Fruit fly (Drosophila melanogaster) whole organism, adult: Measurements from ENCODE around the gene CG34332.

Experiments
- CG11617 ChIP-seq: fragments of 200-800 bp; sonication (Bioruptor generic); optimal IDR thresholded peaks from 2 replicates; lab custom pipeline; 2017; ENCODE audit warnings: mild to moderate bottlenecking, missing biosample characterization, missing genetic modification reagents, missing genetic modification characterization
- CG12768 ChIP-seq: fragments of 200-800 bp; sonication (Bioruptor generic); optimal IDR thresholded peaks from 2 replicates; lab custom pipeline; 2017; ENCODE audit warnings: missing biosample characterization, missing genetic modification characterization, mild to moderate bottlenecking, moderate library complexity, missing genetic modification reagents
- CG14711 ChIP-seq: fragments of 200-800 bp; sonication (Bioruptor generic); optimal IDR thresholded peaks from 2 replicates; lab custom pipeline; 2018; ENCODE audit warnings: missing biosample characterization, mild to moderate bottlenecking, missing genetic modification characterization, moderate library complexity
- CG1620 ChIP-seq: fragments of 200-800 bp; sonication (Bioruptor generic); optimal IDR thresholded peaks from 2 replicates; lab custom pipeline; 2016; ENCODE audit warnings: missing biosample characterization, missing genetic modification characterization
- CG33017 ChIP-seq: fragments of 200-800 bp; sonication (Bioruptor generic); optimal IDR thresholded peaks from 2 replicates; lab custom pipeline; 2018; ENCODE audit warnings: missing biosample characterization, mild to moderate bottlenecking, missing genetic modification characterization, moderate library complexity
- CG5204 ChIP-seq: fragments of 200-800 bp; sonication (Bioruptor generic); optimal IDR thresholded peaks from 2 replicates; lab custom pipeline; 2016; ENCODE audit warnings: missing biosample characterization, missing genetic modification characterization
- CG7045 ChIP-seq: fragments of 200-800 bp; sonication (Bioruptor generic); optimal IDR thresholded peaks from 2 replicates; lab custom pipeline; 2017; ENCODE audit warnings: missing biosample characterization, mild to moderate bottlenecking, missing genetic modification characterization
- CG7101 ChIP-seq: fragments of 200-800 bp; sonication (Bioruptor generic); optimal IDR thresholded peaks from 2 replicates; lab custom pipeline; 2018; ENCODE audit warnings: missing biosample characterization, mild to moderate bottlenecking, missing genetic modification characterization, moderate library complexity
- Clk ChIP-seq: fragments of 200-800 bp; sonication (Bioruptor generic); optimal IDR thresholded peaks from 2 replicates; lab custom pipeline; 2017; ENCODE audit warnings: missing biosample characterization, missing genetic modification characterization
- Crg-1 ChIP-seq: fragments of 200-800 bp; sonication (Bioruptor generic); optimal IDR thresholded peaks from 2 replicates; lab custom pipeline; 2016; ENCODE audit warnings: missing biosample characterization, missing genetic modification characterization
- Hr96 ChIP-seq: fragments of 200-800 bp; sonication (Bioruptor generic); optimal IDR thresholded peaks from 2 replicates; lab custom pipeline; 2016; ENCODE audit warnings: missing biosample characterization, missing genetic modification characterization
- Mnt ChIP-seq: fragments of 200-800 bp; sonication (Bioruptor generic); optimal IDR thresholded peaks from 2 replicates; lab custom pipeline; 2016; ENCODE audit warnings: missing biosample characterization, mild to moderate bottlenecking, missing genetic modification characterization
- bab1 ChIP-seq: fragments of 200-800 bp; sonication (Bioruptor generic); optimal IDR thresholded peaks from 3 replicates; lab custom pipeline; 2019; ENCODE audit warnings: missing biosample characterization, mild to moderate bottlenecking, missing genetic modification characterization, moderate library complexity
- cic ChIP-seq: fragments of 200-800 bp; sonication (Bioruptor generic); optimal IDR thresholded peaks from 2 replicates; lab custom pipeline; 2017; ENCODE audit warnings: missing biosample characterization, mild to moderate bottlenecking, missing genetic modification characterization, moderate library complexity
- cnc ChIP-seq, 2 experiments: fragments of >200 bp; optimal IDR thresholded peaks; 2 replicates each; lab custom pipeline; 2017
- kay ChIP-seq: fragments of 200-800 bp; sonication (Bioruptor generic); peaks from one replicate; lab custom pipeline; 2016; ENCODE audit warnings: missing biosample characterization, missing genetic modification characterization, borderline replicate concordance
- ovo ChIP-seq: fragments of 200-800 bp; sonication (Bioruptor generic); optimal IDR thresholded peaks from 2 replicates; lab custom pipeline; 2016; ENCODE audit warnings: missing biosample characterization, missing genetic modification characterization
- pad ChIP-seq: fragments of 200-800 bp; sonication (Bioruptor generic); optimal IDR thresholded peaks from 3 replicates; lab custom pipeline; 2017; ENCODE audit warnings: missing biosample characterization, missing genetic modification characterization, mild to moderate bottlenecking, moderate library complexity, missing genetic modification reagents
- tj ChIP-seq: fragments of 200-800 bp; sonication (Bioruptor generic); optimal IDR thresholded peaks from 3 replicates; lab custom pipeline; 2017; ENCODE audit warnings: missing biosample characterization, mild to moderate bottlenecking, missing genetic modification characterization, moderate library complexity
- toe ChIP-seq: fragments of 200-800 bp; sonication (Bioruptor generic); optimal IDR thresholded peaks from 2 replicates; lab custom pipeline; 2016; ENCODE audit warnings: missing biosample characterization, missing genetic modification characterization

CG34332 gene

DNA sequence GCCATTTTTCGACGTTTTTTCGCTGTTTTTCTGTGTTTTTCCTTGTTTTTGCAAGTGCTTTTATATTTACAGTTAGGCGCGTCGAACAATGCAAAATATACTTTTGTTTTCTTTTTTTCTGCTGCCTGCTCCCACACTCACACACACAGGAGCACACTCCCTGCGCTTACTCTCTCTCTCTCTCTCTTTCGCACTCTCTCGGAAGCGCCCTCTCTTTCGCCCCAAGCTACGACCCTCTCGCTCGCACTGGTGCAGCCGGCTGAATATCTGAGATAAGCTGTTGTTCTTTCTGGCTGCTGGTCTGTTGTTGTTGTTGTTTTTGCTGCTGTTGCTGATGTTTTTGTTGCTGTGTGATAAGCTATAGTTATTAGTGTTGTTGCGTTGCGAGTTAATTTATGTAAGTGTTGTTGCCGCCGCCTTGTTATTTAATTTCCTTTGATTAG lies 18.2 kb downstream of the CG34332 start:
- TF ChIP-seq CG11617 (GFP tag; lab: Kevin White, UChicago) = peak; percentile 4
- TF ChIP-seq CG7045 (GFP tag; lab: Kevin White, UChicago) = no peak
- peak; percentile 70 for TF ChIP-seq ovo (GFP tag; lab: Kevin White, UChicago)
- TF ChIP-seq bab1 (GFP tag; lab: Kevin White, UChicago) = peak; percentile 16
- TF ChIP-seq pad = peak; percentile 24
- no peak for TF ChIP-seq Mnt (GFP tag; lab: Kevin White, UChicago)
- peak; percentile 34 for TF ChIP-seq tj (GFP tag; lab: Kevin White, UChicago)

DNA sequence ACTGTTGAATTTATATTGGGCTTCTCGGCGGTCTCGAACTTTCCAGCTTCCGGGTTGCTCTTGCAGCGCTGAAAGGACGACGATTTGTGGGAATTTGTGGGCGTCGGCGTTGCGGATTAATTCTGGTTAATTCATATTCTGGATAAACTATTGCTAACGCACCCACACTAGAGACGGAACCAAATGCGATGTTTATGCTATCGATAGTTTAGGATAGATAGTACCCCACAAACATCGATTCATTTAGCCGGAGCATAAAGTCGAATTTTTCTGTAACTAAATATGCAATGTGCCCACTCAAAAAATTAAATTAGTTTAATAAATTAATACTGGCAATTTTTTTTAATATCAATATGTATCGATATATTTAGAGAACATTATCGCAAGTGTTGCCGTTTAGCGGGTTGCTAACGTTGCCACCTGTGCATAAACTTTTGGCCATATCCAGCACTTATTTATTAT lies 18.9 kb downstream of the CG34332 start, which contains the start of gene Rab35:
Rab35 (minus strand) TSS at position 194 of the 462 bp plus-strand sequence.
- TF ChIP-seq toe (GFP tag; lab: Kevin White, UChicago) (peak; percentile 50), cnc (optimal IDR thresholded peaks at IDR 0.05; lab: Kevin White, UChicago) (no peak), CG7045 (GFP tag; lab: Kevin White, UChicago) (no peak), kay (GFP tag; lab: Kevin White, UChicago) (no peak), CG14711 (tag; lab: Kevin White, UChicago) (peak; percentile 9), bab1 (GFP tag; lab: Kevin White, UChicago) (peak; percentile 2), Hr96 (GFP tag; lab: Kevin White, UChicago) (no peak), pad (peak; percentile 35), CG7101 (peak; percentile 5), CG33017 (tag; lab: Kevin White, UChicago) (no peak), CG1620 (peak; percentile 74), Crg-1 (GFP tag; lab: Kevin White, UChicago) (peak; percentile 30), CG5204 (GFP tag; lab: Kevin White, UChicago) (peak; percentile 17), Mnt (GFP tag; lab: Kevin White, UChicago) (peak; percentile 14)

DNA sequence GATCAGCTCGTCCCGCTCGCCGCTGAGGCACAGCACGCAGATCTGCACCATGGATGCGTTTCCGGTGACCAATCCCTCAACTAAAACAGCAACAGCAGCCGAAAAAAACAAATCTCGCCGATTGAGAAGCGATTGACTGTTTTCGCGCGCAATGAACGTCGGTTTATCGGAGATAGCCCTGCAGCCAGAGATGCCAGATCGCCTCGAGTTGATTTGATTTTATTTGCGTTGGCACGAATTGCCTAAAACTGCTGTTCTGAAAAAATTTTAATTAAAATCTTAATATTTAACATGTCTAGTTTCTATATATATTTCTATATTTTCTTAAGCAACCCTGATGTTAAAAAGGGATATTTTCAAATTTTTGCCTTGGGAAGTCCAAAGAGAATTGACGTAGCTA lies 21.8 kb downstream of the CG34332 start:
- TF ChIP-seq CG12768 (no peak), ovo (GFP tag; lab: Kevin White, UChicago) (no peak), CG7045 (GFP tag; lab: Kevin White, UChicago) (no peak), Mnt (GFP tag; lab: Kevin White, UChicago) (no peak), tj (GFP tag; lab: Kevin White, UChicago) (no peak)

DNA sequence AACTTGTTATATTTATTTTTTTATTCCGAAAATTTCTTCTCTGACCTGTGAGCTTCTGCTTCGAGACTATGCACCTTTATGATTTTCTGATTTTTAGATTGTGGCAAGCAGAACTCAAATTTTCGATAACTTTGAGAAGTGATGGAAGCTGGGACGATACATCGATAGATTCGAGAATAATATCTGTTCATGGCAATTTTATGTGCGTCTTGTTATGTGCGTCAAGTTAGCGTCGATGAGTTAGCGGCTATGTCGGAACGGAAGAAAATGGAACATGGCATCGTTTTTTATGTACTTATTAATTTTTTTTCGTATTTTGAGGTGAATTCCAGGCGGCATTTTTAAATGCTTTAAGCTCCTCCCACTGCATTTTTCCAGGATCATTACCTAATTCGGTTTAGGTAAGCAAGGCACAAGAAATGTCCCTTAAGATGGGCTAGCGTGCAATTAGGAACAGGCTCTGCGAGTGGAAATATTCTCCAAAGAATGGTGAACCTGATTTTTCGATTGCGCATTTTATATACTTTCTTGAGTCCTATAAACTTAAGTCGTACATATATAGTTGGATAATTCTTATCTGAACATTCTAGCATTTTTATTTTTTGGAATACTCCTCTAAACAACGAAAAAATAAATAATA lies 25.1 kb downstream of the CG34332 start, which contains the start of gene Phf7:
Phf7 (minus strand) TSS at position 58 of the 640 bp plus-strand sequence.
- no peak for TF ChIP-seq CG7045 (GFP tag; lab: Kevin White, UChicago)
- TF ChIP-seq CG12768 = no peak
- TF ChIP-seq toe (GFP tag; lab: Kevin White, UChicago) = no peak
- no peak for TF ChIP-seq CG33017 (tag; lab: Kevin White, UChicago)
- no peak for TF ChIP-seq CG1620
- no peak for TF ChIP-seq bab1 (GFP tag; lab: Kevin White, UChicago)
- TF ChIP-seq CG7101 = no peak
- TF ChIP-seq tj (GFP tag; lab: Kevin White, UChicago) = no peak
- no peak for TF ChIP-seq CG5204 (GFP tag; lab: Kevin White, UChicago)
- TF ChIP-seq kay (GFP tag; lab: Kevin White, UChicago) = no peak

DNA sequence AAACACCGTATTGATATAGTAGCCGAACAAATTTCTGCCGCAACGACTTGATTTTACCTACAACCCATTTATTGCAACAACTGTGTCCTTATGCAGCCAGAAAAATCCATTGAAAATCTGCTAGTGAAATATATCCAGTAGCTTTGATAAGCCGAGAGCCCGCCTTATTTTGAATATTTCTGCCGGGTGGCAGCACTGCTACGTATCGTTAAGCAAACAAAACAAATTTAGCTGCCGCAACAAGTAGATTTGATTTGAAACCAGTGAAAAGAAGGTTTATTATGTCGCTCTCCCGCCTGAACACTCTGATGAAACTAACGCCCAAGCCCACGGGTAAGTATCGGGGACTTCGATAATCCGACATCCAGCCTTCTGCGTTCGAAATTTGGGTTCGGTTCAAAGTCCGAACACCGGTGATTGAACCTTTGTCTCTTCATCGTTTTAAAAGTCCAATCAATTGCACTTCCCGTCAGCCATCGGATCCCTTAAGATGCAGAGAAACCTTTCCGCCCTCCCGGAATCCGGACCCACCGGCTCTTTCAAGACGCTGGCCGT lies 25.8 kb downstream of the CG34332 start, which contains the start of gene CG9577:
CG9577 (plus strand) TSS at position 190 of the 555 bp plus-strand sequence.
- TF ChIP-seq cic = no peak
- peak; percentile 9 for TF ChIP-seq bab1 (GFP tag; lab: Kevin White, UChicago)
- TF ChIP-seq toe (GFP tag; lab: Kevin White, UChicago) = no peak
- no peak for TF ChIP-seq tj (GFP tag; lab: Kevin White, UChicago)
- no peak for TF ChIP-seq CG33017 (tag; lab: Kevin White, UChicago)
- peak; percentile 9 for TF ChIP-seq Hr96 (GFP tag; lab: Kevin White, UChicago)
- peak; percentile 47 for TF ChIP-seq CG12768
- no peak for TF ChIP-seq ovo (GFP tag; lab: Kevin White, UChicago)
- TF ChIP-seq CG14711 (tag; lab: Kevin White, UChicago) = no peak
- TF ChIP-seq CG7045 (GFP tag; lab: Kevin White, UChicago) = no peak
- no peak for TF ChIP-seq CG1620
- TF ChIP-seq Mnt (GFP tag; lab: Kevin White, UChicago) = no peak
- no peak for TF ChIP-seq CG11617 (GFP tag; lab: Kevin White, UChicago)
- no peak for TF ChIP-seq kay (GFP tag; lab: Kevin White, UChicago)
- TF ChIP-seq Crg-1 (GFP tag; lab: Kevin White, UChicago) = no peak
- TF ChIP-seq pad = no peak
- TF ChIP-seq CG5204 (GFP tag; lab: Kevin White, UChicago) = no peak
- no peak for TF ChIP-seq CG7101
- TF ChIP-seq Clk (GFP tag; lab: Kevin White, UChicago) = no peak
- TF ChIP-seq cnc (optimal IDR thresholded peaks at IDR 0.05; lab: Kevin White, UChicago) = no peak

DNA sequence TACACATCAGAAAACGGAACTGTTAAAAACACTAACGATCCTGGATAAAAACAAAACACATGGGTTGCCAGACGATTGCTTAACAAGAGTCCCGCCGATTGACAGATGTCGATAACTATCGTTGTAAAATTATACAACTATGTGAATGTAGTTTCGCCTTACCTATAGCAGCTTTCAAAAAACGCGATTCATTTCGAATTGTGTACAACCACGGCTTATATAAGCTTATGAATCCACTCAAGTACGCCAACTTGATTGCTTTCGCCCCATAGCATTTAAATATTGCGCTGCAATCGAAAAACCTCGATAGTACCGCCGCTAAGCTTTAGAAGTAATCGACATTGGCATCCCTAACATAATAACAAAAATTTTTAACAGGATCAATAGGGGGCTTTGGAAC lies 29.1 kb downstream of the CG34332 start, which contains the start of the genes CG9581 and CG9578:
CG9581 (minus strand) TSS at position 84 of the 400 bp plus-strand sequence.
CG9578 (plus strand) TSS at position 325 of the 400 bp plus-strand sequence.
- TF ChIP-seq cic = no peak
- TF ChIP-seq Crg-1 (GFP tag; lab: Kevin White, UChicago) = peak; percentile 74
- peak; percentile 76 for TF ChIP-seq toe (GFP tag; lab: Kevin White, UChicago)
- TF ChIP-seq CG5204 (GFP tag; lab: Kevin White, UChicago) = peak; percentile 24
- peak; percentile 25 for TF ChIP-seq CG7101
- no peak for TF ChIP-seq tj (GFP tag; lab: Kevin White, UChicago)
- TF ChIP-seq CG33017 (tag; lab: Kevin White, UChicago) = no peak
- TF ChIP-seq CG11617 (GFP tag; lab: Kevin White, UChicago) = peak; percentile 35
- TF ChIP-seq Hr96 (GFP tag; lab: Kevin White, UChicago) = peak; percentile 57
- TF ChIP-seq CG14711 (tag; lab: Kevin White, UChicago) = peak; percentile 36
- TF ChIP-seq Mnt (GFP tag; lab: Kevin White, UChicago) = peak; percentile 63
- TF ChIP-seq CG1620 = peak; percentile 60
- TF ChIP-seq ovo (GFP tag; lab: Kevin White, UChicago) = peak; percentile 22
- peak; percentile 63 for TF ChIP-seq bab1 (GFP tag; lab: Kevin White, UChicago)
- peak; percentile 25 for TF ChIP-seq CG12768
- TF ChIP-seq kay (GFP tag; lab: Kevin White, UChicago) = no peak
- TF ChIP-seq CG7045 (GFP tag; lab: Kevin White, UChicago) = no peak
- TF ChIP-seq pad = no peak
